Fruit fly (Drosophila melanogaster) S2 (cell line): ENCODE results near the gene upd3.

ENCODE experiments used
- CG8478 ChIP-seq: fragments of >200 bp; optimal IDR thresholded peaks from 2 replicates; lab custom pipeline; 2018
- CTCF ChIP-seq, 2 experiments: fragments of >200 bp; optimal IDR thresholded peaks; 2 replicates each; lab custom pipeline; 2018

DNA sequence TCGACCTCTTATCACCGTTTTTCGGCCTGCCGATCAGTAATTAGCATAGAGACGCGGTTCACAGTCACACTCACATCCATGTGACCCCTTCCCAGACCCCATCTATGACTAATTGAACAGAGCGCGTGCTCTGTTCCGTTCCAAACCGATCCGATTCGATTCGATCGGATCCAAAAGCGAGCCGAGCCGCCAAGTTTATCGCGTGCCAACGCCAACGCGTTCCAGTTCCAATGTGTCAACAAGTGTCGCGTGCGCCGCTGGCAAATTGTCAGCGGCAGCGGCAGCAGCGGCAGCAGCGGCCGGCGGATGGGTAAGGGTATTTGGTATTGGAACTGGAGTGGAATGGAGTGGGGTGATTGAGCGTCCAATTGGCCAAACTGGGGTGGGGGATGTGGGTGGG is 28.8 kb upstream of the upd3 start:
- TF ChIP-seq CTCF (optimal IDR thresholded peaks at IDR 0.05; lab: Kevin White, UChicago): no peak
- TF ChIP-seq CG8478 (lab: Kevin White, UChicago): no peak
